Worm (Caenorhabditis elegans): Measurements from ENCODE around the gene srab-2.

Gene srab-2

DNA sequence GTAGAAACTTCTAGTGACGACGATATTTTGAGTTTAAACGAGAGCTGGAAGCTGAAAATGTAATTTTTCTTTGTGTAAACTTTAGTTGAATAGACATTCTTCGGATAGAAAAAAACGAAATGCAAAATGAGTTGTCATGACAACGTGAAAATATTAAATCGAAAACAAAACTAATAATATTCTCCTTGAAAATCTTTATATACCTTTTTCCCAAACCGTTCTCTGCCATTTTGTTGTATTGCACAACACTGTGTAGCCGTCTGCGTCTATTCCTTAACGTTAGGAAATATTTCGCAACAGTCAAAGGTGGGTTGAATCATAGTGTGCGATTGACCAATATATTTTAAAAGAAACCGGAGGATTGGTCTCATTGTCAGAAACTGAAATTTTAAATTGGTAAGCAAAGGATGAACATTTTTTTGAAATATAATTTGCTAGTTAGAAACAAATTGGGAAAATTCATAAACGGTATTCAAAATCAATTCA lies 23.9 kb downstream of the srab-2 start, which contains the start of gene Y58A7A.3:
Gene Y58A7A.3, minus strand, starts transcription at position 51 of the 486 bp plus-strand sequence.
- TF ChIP-seq jun-1 (tag; optimal IDR thresholded peaks at IDR 0.05) (peak; percentile 11), pqm-1 (tag; optimal IDR thresholded peaks at IDR 0.05) (peak; percentile 28), nhr-25 (tag; optimal IDR thresholded peaks at IDR 0.05) (peak; percentile 5), ceh-28 (tag; optimal IDR thresholded peaks at IDR 0.05) (peak; percentile 43), skn-1 (tag; optimal IDR thresholded peaks at IDR 0.05) (peak; percentile 28), lin-15B (tag; optimal IDR thresholded peaks at IDR 0.05) (peak; percentile 2), nhr-43 (tag; optimal IDR thresholded peaks at IDR 0.05; ENCODE audit: poor library complexity, severe bottlenecking) (no peak), mml-1 (tag; optimal IDR thresholded peaks at IDR 0.05) (no peak), ceh-16 (tag; optimal IDR thresholded peaks at IDR 0.05) (no peak), nfya-1 (tag; optimal IDR thresholded peaks at IDR 0.05; ENCODE audit: insufficient read depth) (peak; percentile 46), pha-4 (tag; optimal IDR thresholded peaks at IDR 0.05) (peak; percentile 75), elt-2 (tag; optimal IDR thresholded peaks at IDR 0.05) (peak; percentile 36), nhr-23 (tag; optimal IDR thresholded peaks at IDR 0.05) (peak; percentile 72)

DNA sequence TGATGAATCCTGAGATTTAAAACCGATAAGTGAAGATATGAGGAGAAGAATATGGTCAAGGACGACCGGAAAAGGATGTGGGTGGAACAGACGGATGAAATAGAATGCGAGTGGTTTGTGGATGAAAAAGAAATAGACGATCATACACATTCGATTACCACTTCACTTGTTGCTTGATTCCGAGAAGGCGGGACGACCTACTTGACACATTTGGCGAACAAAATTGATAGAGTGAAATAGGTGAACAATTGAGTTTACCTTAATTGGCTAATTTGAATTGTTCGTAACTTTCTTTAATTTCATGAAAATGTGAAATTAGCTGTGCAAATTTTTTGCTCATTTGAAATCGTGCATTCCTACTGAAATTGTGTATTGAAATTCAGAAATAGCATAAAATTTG lies 32.8 kb downstream of the srab-2 start, which contains the start of gene Y58A7A.2:
Gene Y58A7A.2, minus strand, starts transcription at position 101 of the 400 bp plus-strand sequence.
- no peak for TF ChIP-seq nhr-25 (tag; optimal IDR thresholded peaks at IDR 0.05)
- TF ChIP-seq ceh-82 (tag; optimal IDR thresholded peaks at IDR 0.05) = no peak
- TF ChIP-seq nhr-12 (tag; optimal IDR thresholded peaks at IDR 0.05) = no peak
- no peak for TF ChIP-seq fos-1 (tag; optimal IDR thresholded peaks at IDR 0.05)
- TF ChIP-seq nfya-1 (tag; optimal IDR thresholded peaks at IDR 0.05; ENCODE audit: insufficient read depth) = no peak
- TF ChIP-seq hmg-11 (tag; optimal IDR thresholded peaks at IDR 0.05) = no peak
- no peak for TF ChIP-seq nhr-11 (tag; optimal IDR thresholded peaks at IDR 0.05)
- no peak for TF ChIP-seq ceh-9 (tag; optimal IDR thresholded peaks at IDR 0.05)
- no peak for TF ChIP-seq aly-2 (tag; optimal IDR thresholded peaks at IDR 0.05)
- TF ChIP-seq zag-1 (tag; optimal IDR thresholded peaks at IDR 0.05) = no peak
- no peak for TF ChIP-seq snpc-4 (tag; optimal IDR thresholded peaks at IDR 0.05)
- TF ChIP-seq pqm-1 (tag; optimal IDR thresholded peaks at IDR 0.05) = no peak
- no peak for TF ChIP-seq nhr-237 (tag; optimal IDR thresholded peaks at IDR 0.05)
- TF ChIP-seq mdl-1 (tag; optimal IDR thresholded peaks at IDR 0.05) = no peak
- TF ChIP-seq ZK546.5 (tag; optimal IDR thresholded peaks at IDR 0.05) = no peak

DNA sequence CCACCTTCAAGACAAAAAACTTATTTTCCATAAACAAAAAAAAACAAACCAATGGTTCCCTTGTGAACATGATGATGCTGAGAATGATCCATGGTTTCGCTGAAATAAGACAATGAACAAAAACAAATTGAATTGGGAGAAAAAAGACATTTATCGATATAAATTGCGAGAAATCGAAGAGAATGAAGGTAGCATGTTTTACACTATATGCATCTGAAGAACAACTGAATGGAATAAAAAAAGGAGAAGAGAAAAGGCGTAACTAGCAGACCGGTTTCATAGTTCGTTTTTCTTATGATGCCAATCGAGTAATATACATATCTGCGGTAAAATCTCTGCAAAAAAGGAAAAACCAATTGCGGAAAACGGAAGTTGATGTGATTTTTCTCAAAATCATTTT lies 35.4 kb downstream of the srab-2 start, which contains the start of gene Y58A7A.1:
Gene Y58A7A.1, minus strand, starts transcription at position 101 of the 400 bp plus-strand sequence.
- no peak for TF ChIP-seq lin-15B (tag; optimal IDR thresholded peaks at IDR 0.05)
- TF ChIP-seq nhr-28 (tag; optimal IDR thresholded peaks at IDR 0.05) = no peak
- TF ChIP-seq nhr-25 (tag; optimal IDR thresholded peaks at IDR 0.05) = peak; percentile 5
- TF ChIP-seq unc-39 (tag; optimal IDR thresholded peaks at IDR 0.05) = no peak

DNA sequence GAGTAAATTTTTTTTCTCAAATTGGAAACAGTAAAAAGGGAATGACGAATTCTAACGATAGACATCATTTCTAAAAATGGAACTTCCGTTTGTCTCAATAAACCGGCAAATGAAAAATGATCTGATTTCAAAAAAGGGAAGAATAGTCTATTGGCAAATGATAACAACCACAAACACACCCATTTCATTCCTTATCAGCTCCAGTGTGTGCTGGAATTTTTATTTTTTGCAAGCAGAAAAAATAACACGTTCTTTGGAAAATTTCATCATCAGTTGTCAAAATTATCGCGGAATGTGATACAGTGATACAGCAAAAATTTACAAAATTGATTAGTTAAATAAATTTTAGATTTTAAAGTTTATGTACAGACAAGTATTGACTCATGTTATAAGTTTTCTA lies 37.4 kb downstream of the srab-2 start:
- peak; percentile 37 for TF ChIP-seq pha-4 (tag; optimal IDR thresholded peaks at IDR 0.05)
- no peak for TF ChIP-seq mml-1 (tag; optimal IDR thresholded peaks at IDR 0.05)
- TF ChIP-seq ceh-28 (tag; optimal IDR thresholded peaks at IDR 0.05) = no peak
- no peak for TF ChIP-seq ZK546.5 (tag; optimal IDR thresholded peaks at IDR 0.05)
- no peak for TF ChIP-seq ceh-16 (tag; optimal IDR thresholded peaks at IDR 0.05)
- peak; percentile 95 for TF ChIP-seq elt-2 (tag; optimal IDR thresholded peaks at IDR 0.05)
- peak; percentile 76 for TF ChIP-seq jun-1 (tag; optimal IDR thresholded peaks at IDR 0.05)
- no peak for TF ChIP-seq nhr-237 (tag; optimal IDR thresholded peaks at IDR 0.05)
- TF ChIP-seq nhr-11 (tag; optimal IDR thresholded peaks at IDR 0.05) = no peak
- TF ChIP-seq pqm-1 (tag; optimal IDR thresholded peaks at IDR 0.05) = peak; percentile 61
- no peak for TF ChIP-seq lin-15B (tag; optimal IDR thresholded peaks at IDR 0.05)
- no peak for TF ChIP-seq ama-1 (optimal IDR thresholded peaks at IDR 0.05)

DNA sequence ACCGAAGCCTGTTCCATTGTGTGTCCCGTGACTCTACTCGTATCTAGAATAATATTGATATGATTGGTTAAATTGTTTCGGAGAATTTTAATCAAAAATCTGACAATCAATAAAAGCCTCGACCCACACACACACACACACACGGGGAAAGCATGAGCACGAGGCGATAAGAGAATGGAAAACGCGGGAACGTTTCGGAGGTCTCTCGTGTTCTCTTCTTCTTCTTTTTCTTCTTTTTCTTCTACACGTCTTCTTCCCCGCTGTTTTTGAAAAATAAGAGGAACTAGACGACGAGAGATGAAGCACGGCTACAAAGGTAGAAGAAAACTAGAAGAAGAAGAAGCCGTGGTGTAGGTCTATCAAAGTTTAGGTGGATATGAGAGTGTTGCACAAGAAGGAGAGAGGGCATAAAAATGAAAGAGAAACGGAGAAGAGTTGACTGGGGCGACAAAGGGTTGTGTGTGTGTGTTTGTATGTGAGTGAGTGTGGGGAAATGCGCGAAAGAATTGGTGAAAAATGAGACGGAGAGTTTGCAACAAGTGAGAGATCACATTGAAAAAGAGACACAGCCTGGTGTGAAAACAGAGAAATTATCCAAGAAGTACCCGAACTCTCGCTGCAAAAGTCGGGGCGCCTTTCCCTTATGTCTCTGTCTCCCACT lies 39.9 kb downstream of the srab-2 start, which contains the start of gene mlk-1:
Gene mlk-1, minus strand, starts transcription at position 51 of the 661 bp plus-strand sequence.
- TF ChIP-seq ama-1 (optimal IDR thresholded peaks at IDR 0.05) (peak; percentile 26), nhr-12 (tag; optimal IDR thresholded peaks at IDR 0.05) (no peak), jun-1 (tag; optimal IDR thresholded peaks at IDR 0.05) (peak; percentile 38), pha-4 (tag; optimal IDR thresholded peaks at IDR 0.05) (peak; percentile 69), lin-39 (tag; optimal IDR thresholded peaks at IDR 0.05) (peak; percentile 68), snpc-4 (tag; optimal IDR thresholded peaks at IDR 0.05) (peak; percentile 25), nhr-25 (tag; optimal IDR thresholded peaks at IDR 0.05) (peak; percentile 39), nhr-43 (tag; optimal IDR thresholded peaks at IDR 0.05; ENCODE audit: poor library complexity, severe bottlenecking) (peak; percentile 36), lsy-12 (tag; optimal IDR thresholded peaks at IDR 0.05) (peak; percentile 5), hmg-11 (tag; optimal IDR thresholded peaks at IDR 0.05) (peak; percentile 89), ceh-28 (tag; optimal IDR thresholded peaks at IDR 0.05) (peak; percentile 37), ztf-4 (tag; optimal IDR thresholded peaks at IDR 0.05) (no peak), nhr-23 (tag; optimal IDR thresholded peaks at IDR 0.05) (peak; percentile 48), R02D3.7 (tag; optimal IDR thresholded peaks at IDR 0.05) (no peak), fkh-10 (GFP tag; optimal IDR thresholded peaks at IDR 0.05) (peak; percentile 89), unc-62 (GFP tag; optimal IDR thresholded peaks at IDR 0.05) (no peak), pqm-1 (tag; optimal IDR thresholded peaks at IDR 0.05) (peak; percentile 16), ceh-82 (tag; optimal IDR thresholded peaks at IDR 0.05) (no peak), nfya-1 (tag; optimal IDR thresholded peaks at IDR 0.05; ENCODE audit: insufficient read depth) (peak; percentile 76), lin-15B (tag; optimal IDR thresholded peaks at IDR 0.05) (peak; percentile 44), elt-3 (tag; optimal IDR thresholded peaks at IDR 0.05) (no peak), mdl-1 (tag; optimal IDR thresholded peaks at IDR 0.05) (peak; percentile 30), nhr-11 (tag; optimal IDR thresholded peaks at IDR 0.05) (peak; percentile 66), elt-2 (tag; optimal IDR thresholded peaks at IDR 0.05) (peak; percentile 54), egl-27 (tag; optimal IDR thresholded peaks at IDR 0.05) (peak; percentile 83)

All from whole organism, L3 larva.